Worm (Caenorhabditis elegans) whole organism, early embryonic: ENCODE data around the gene mam-7.

Source experiments
- B0310.2 ChIP-seq: sonication (generic microtip); optimal IDR thresholded peaks from 2 replicates; lab custom pipeline; 2016; ENCODE audit warnings: mild to moderate bottlenecking, missing genetic modification characterization, missing compliant biosample characterization
- F13C5.2 ChIP-seq: sonication (generic microtip); optimal IDR thresholded peaks from 2 replicates; lab custom pipeline; 2017; ENCODE audit warnings: mild to moderate bottlenecking, missing genetic modification characterization, inconsistent platforms, missing compliant biosample characterization
- aly-1 ChIP-seq: sonication (generic microtip); optimal IDR thresholded peaks from 2 replicates; lab custom pipeline; 2016; ENCODE audit warnings: missing genetic modification characterization, missing compliant biosample characterization
- ama-1 ChIP-seq: fragments of 150-350 bp; optimal IDR thresholded peaks from 2 replicates; lab custom pipeline; 2014
- ceh-13 ChIP-seq: fragments of 200-800 bp; sonication (Bioruptor generic); optimal IDR thresholded peaks from 2 replicates; lab custom pipeline; 2018; ENCODE audit warnings: mild to moderate bottlenecking, missing genetic modification characterization, missing compliant biosample characterization
- ceh-36 ChIP-seq: sonication (generic microtip); optimal IDR thresholded peaks from 2 replicates; lab custom pipeline; 2016; ENCODE audit warnings: missing genetic modification characterization, inconsistent platforms, missing compliant biosample characterization
- ets-7 ChIP-seq: sonication (generic microtip); optimal IDR thresholded peaks from 2 replicates; lab custom pipeline; 2016; ENCODE audit warnings: missing genotype, missing genetic modification characterization, missing compliant biosample characterization
- flt-1 ChIP-seq: fragments of 200-800 bp; sonication (Bioruptor generic); IDR thresholded peaks from 2 replicates; pipeline ENCODE4 v1.3.6; 2022; ENCODE audit warnings: missing genetic modification characterization, missing compliant biosample characterization
- hmbx-1 ChIP-seq: sonication (generic microtip); optimal IDR thresholded peaks from 2 replicates; lab custom pipeline; 2016; ENCODE audit warnings: mild to moderate bottlenecking, missing genetic modification characterization, missing compliant biosample characterization
- hmg-4 ChIP-seq: fragments of 200-800 bp; sonication (Bioruptor generic); optimal IDR thresholded peaks from 2 replicates; lab custom pipeline; 2018; ENCODE audit warnings: mild to moderate bottlenecking, missing genetic modification characterization, missing compliant biosample characterization
- hnd-1 ChIP-seq: sonication (generic microtip); optimal IDR thresholded peaks from 2 replicates; lab custom pipeline; 2016; ENCODE audit warnings: missing genetic modification characterization, missing compliant biosample characterization
- pes-1 ChIP-seq: fragments of 200-800 bp; sonication (Bioruptor generic); IDR thresholded peaks from 2 replicates; pipeline ENCODE4 v1.3.6; 2022; ENCODE audit warnings: missing genetic modification reagents, missing genetic modification characterization, missing compliant biosample characterization
- scrt-1 ChIP-seq: fragments of 200-800 bp; sonication (Bioruptor generic); IDR thresholded peaks from 2 replicates; pipeline ENCODE4 v1.3.6; 2022; ENCODE audit warnings: missing genetic modification characterization, missing compliant biosample characterization
- sea-1 ChIP-seq: fragments of 200-800 bp; sonication (Bioruptor generic); conservative IDR thresholded peaks from 2 replicates; pipeline ENCODE4 v1.3.6; 2022; ENCODE audit warnings: missing genetic modification characterization, missing compliant biosample characterization
- tbx-11 ChIP-seq: fragments of 200-800 bp; sonication (Bioruptor generic); IDR thresholded peaks from 2 replicates; pipeline ENCODE4 v1.3.6; 2022; ENCODE audit warnings: missing genetic modification characterization, missing compliant biosample characterization
- tbx-37 ChIP-seq: fragments of 200-800 bp; sonication (Bioruptor generic); conservative IDR thresholded peaks from 2 replicates; pipeline ENCODE4 v1.3.6; 2022; ENCODE audit warnings: missing genetic modification reagents, missing genetic modification characterization, missing compliant biosample characterization
- tra-4 ChIP-seq: sonication (generic microtip); optimal IDR thresholded peaks from 2 replicates; lab custom pipeline; 2017; ENCODE audit warnings: missing genetic modification characterization, missing compliant biosample characterization

Gene mam-7

ce11 chrIII:9941020-9941674 lies 48.2 kb downstream of the mam-7 start, which contains the start of the genes K03H1.9 and K03H1.12:
Gene K03H1.9, minus strand, starts transcription at chrIII:9941490.
Gene K03H1.12, plus strand, starts transcription at chrIII:9941624.
- no peak for TF ChIP-seq ceh-13 (GFP tag; lab: Kevin White, UChicago)
- TF ChIP-seq sea-1 (GFP tag; lab: Robert Waterston, UW): no peak
- TF ChIP-seq ets-7: no peak
- TF ChIP-seq ama-1: no peak
- no peak for TF ChIP-seq tra-4 (tag; lab: Kevin White, UChicago)
- TF ChIP-seq scrt-1 (GFP tag; lab: Robert Waterston, UW): no peak
- TF ChIP-seq tbx-37 (GFP tag; lab: Robert Waterston, UW): no peak
- TF ChIP-seq aly-1 (tag; lab: Kevin White, UChicago): no peak
- no peak for TF ChIP-seq ceh-36
- TF ChIP-seq flt-1 (GFP tag; lab: Robert Waterston, UW): no peak
- TF ChIP-seq hnd-1 (tag; lab: Kevin White, UChicago): no peak
- no peak for TF ChIP-seq tbx-11 (GFP tag; lab: Robert Waterston, UW)
- no peak for TF ChIP-seq pes-1 (GFP tag; lab: Robert Waterston, UW)
- TF ChIP-seq hmbx-1 (tag; lab: Kevin White, UChicago): no peak
- no peak for TF ChIP-seq hmg-4 (GFP tag; lab: Kevin White, UChicago)

ce11 chrIII:9944723-9945122 lies 51.8 kb downstream of the mam-7 start, which contains the start of gene gln-2:
Gene gln-2, minus strand, starts transcription at chrIII:9944823.
- TF ChIP-seq hmg-4 (GFP tag; lab: Kevin White, UChicago): no peak
- TF ChIP-seq scrt-1 (GFP tag; lab: Robert Waterston, UW): no peak
- TF ChIP-seq flt-1 (GFP tag; lab: Robert Waterston, UW): no peak
- TF ChIP-seq B0310.2: no peak
- no peak for TF ChIP-seq hnd-1 (tag; lab: Kevin White, UChicago)
- no peak for TF ChIP-seq tbx-37 (GFP tag; lab: Robert Waterston, UW)

- TF ChIP-seq ets-7 (no peak), ceh-36 (no peak), tra-4 (tag; lab: Kevin White, UChicago) (no peak), ceh-13 (GFP tag; lab: Kevin White, UChicago) (no peak), aly-1 (tag; lab: Kevin White, UChicago) (no peak), pes-1 (GFP tag; lab: Robert Waterston, UW) (no peak), hmbx-1 (tag; lab: Kevin White, UChicago) (no peak), scrt-1 (GFP tag; lab: Robert Waterston, UW) (no peak), tbx-37 (GFP tag; lab: Robert Waterston, UW) (no peak), hnd-1 (tag; lab: Kevin White, UChicago) (no peak), F13C5.2 (no peak), tbx-11 (GFP tag; lab: Robert Waterston, UW) (no peak), B0310.2 (no peak), ama-1 (no peak)
These were observed 54.0 kb downstream of the mam-7 start, which contains the start of gene K03H1.7 for ce11 chrIII:9946806-9947419. Gene K03H1.7, plus strand, starts transcription at chrIII:9947405.
